Fruit fly (Drosophila melanogaster) whole organism, adult: ENCODE results near the gene zfh2.

ENCODE experiments used
- CG14711 ChIP-seq: fragments of 200-800 bp; sonication (Bioruptor generic); optimal IDR thresholded peaks from 2 replicates; lab custom pipeline; 2018; ENCODE audit warnings: missing biosample characterization, mild to moderate bottlenecking, missing genetic modification characterization, moderate library complexity
- CG5204 ChIP-seq: fragments of 200-800 bp; sonication (Bioruptor generic); optimal IDR thresholded peaks from 2 replicates; lab custom pipeline; 2016; ENCODE audit warnings: missing biosample characterization, missing genetic modification characterization
- Hr96 ChIP-seq: fragments of 200-800 bp; sonication (Bioruptor generic); optimal IDR thresholded peaks from 2 replicates; lab custom pipeline; 2016; ENCODE audit warnings: missing biosample characterization, missing genetic modification characterization
- bab1 ChIP-seq: fragments of 200-800 bp; sonication (Bioruptor generic); optimal IDR thresholded peaks from 3 replicates; lab custom pipeline; 2019; ENCODE audit warnings: missing biosample characterization, mild to moderate bottlenecking, missing genetic modification characterization, moderate library complexity
- cnc ChIP-seq, 2 experiments: fragments of >200 bp; optimal IDR thresholded peaks; 2 replicates each; lab custom pipeline; 2017
- ovo ChIP-seq: fragments of 200-800 bp; sonication (Bioruptor generic); optimal IDR thresholded peaks from 2 replicates; lab custom pipeline; 2016; ENCODE audit warnings: missing biosample characterization, missing genetic modification characterization
- pad ChIP-seq: fragments of 200-800 bp; sonication (Bioruptor generic); optimal IDR thresholded peaks from 3 replicates; lab custom pipeline; 2017; ENCODE audit warnings: missing biosample characterization, missing genetic modification characterization, mild to moderate bottlenecking, moderate library complexity, missing genetic modification reagents
- toe ChIP-seq: fragments of 200-800 bp; sonication (Bioruptor generic); optimal IDR thresholded peaks from 2 replicates; lab custom pipeline; 2016; ENCODE audit warnings: missing biosample characterization, missing genetic modification characterization

- TF ChIP-seq CG14711 (tag; lab: Kevin White, UChicago) = no peak
- no peak for TF ChIP-seq Hr96 (GFP tag; lab: Kevin White, UChicago)
- no peak for TF ChIP-seq cnc (optimal IDR thresholded peaks at IDR 0.05; lab: Kevin White, UChicago)
- TF ChIP-seq pad (GFP tag; lab: Kevin White, UChicago) = no peak
- TF ChIP-seq ovo = no peak
- no peak for TF ChIP-seq bab1 (GFP tag; lab: Kevin White, UChicago)
- TF ChIP-seq toe = no peak
- TF ChIP-seq CG5204 (GFP tag; lab: Kevin White, UChicago) = no peak
These were observed 33.6 kb upstream of the zfh2 start for dm6 chr4:468031-468430.
